Worm (Caenorhabditis elegans): Measurements from ENCODE around the gene str-97.
A peak's percentile ranks its signal among the peaks of the same experiment; 100 is the strongest.

- TF ChIP-seq jun-1 (tag; optimal IDR thresholded peaks at IDR 0.05) = no peak
- TF ChIP-seq nhr-11 (tag; optimal IDR thresholded peaks at IDR 0.05) = no peak
- no peak for TF ChIP-seq ZK546.5 (tag; optimal IDR thresholded peaks at IDR 0.05)
- TF ChIP-seq fos-1 (tag; optimal IDR thresholded peaks at IDR 0.05) = no peak
- no peak for TF ChIP-seq snpc-4 (tag; optimal IDR thresholded peaks at IDR 0.05)
- peak; percentile 15 for TF ChIP-seq skn-1 (tag; optimal IDR thresholded peaks at IDR 0.05)
- TF ChIP-seq elt-3 (tag; optimal IDR thresholded peaks at IDR 0.05) = no peak
- no peak for TF ChIP-seq ztf-11 (tag; optimal IDR thresholded peaks at IDR 0.05)
- TF ChIP-seq lin-15B (tag; optimal IDR thresholded peaks at IDR 0.05) = no peak
- TF ChIP-seq mml-1 (tag; optimal IDR thresholded peaks at IDR 0.05) = no peak
Measured at ce11 chrV:16143066-16143581, 11.9 kb downstream of the str-97 start, which contains the start of gene fbxa-88.

All from whole organism, L3 larva.